Fruit fly (Drosophila melanogaster) whole organism, embryonic: ENCODE data around the gene UbcE2M.

Source experiments
- Bdp1 ChIP-seq: fragments of 200-800 bp; sonication (Bioruptor generic); optimal IDR thresholded peaks from 3 replicates; lab custom pipeline; 2016; ENCODE audit warnings: missing biosample characterization, missing genetic modification characterization
- Bgb ChIP-seq: fragments of 200-800 bp; sonication (Bioruptor generic); IDR thresholded peaks from 2 replicates; pipeline ENCODE4 v1.3.6; 2022; ENCODE audit warnings: missing biosample characterization, missing genetic modification characterization; ENCODE audit not compliant: partially characterized antibody
- CG10274 ChIP-seq: fragments of 200-800 bp; sonication (Bioruptor generic); optimal IDR thresholded peaks from 3 replicates; lab custom pipeline; 2017; ENCODE audit warnings: missing biosample characterization, mild to moderate bottlenecking, missing genetic modification characterization
- CG11085 ChIP-seq: fragments of 200-800 bp; sonication (Bioruptor generic); IDR thresholded peaks from 2 replicates; pipeline ENCODE4 v1.3.6; 2022; ENCODE audit warnings: missing biosample characterization, missing genetic modification characterization
- CG11398 ChIP-seq: fragments of 200-800 bp; sonication (Bioruptor generic); optimal IDR thresholded peaks from 2 replicates; lab custom pipeline; 2016; ENCODE audit warnings: missing biosample characterization, missing genetic modification characterization
- CG15011 ChIP-seq: fragments of 200-800 bp; sonication (Bioruptor generic); optimal IDR thresholded peaks from 3 replicates; lab custom pipeline; 2018; ENCODE audit warnings: missing biosample characterization, mild to moderate bottlenecking, missing genetic modification characterization
- CG15514 ChIP-seq: fragments of 200-800 bp; sonication (Bioruptor generic); optimal IDR thresholded peaks from 3 replicates; lab custom pipeline; 2017; ENCODE audit warnings: missing biosample characterization, missing genetic modification characterization, mild to moderate bottlenecking, moderate library complexity, missing genetic modification reagents
- CG1602 ChIP-seq: fragments of 200-800 bp; sonication (Bioruptor generic); optimal IDR thresholded peaks from 3 replicates; lab custom pipeline; 2016; ENCODE audit warnings: missing biosample characterization, missing genetic modification characterization
- CG1603 ChIP-seq: fragments of 200-800 bp; sonication (Bioruptor generic); optimal IDR thresholded peaks from 2 replicates; lab custom pipeline; 2019; ENCODE audit warnings: missing biosample characterization, mild to moderate bottlenecking, missing genetic modification characterization, moderate library complexity
- CG16815 ChIP-seq: fragments of 200-800 bp; sonication (Bioruptor generic); optimal IDR thresholded peaks from 3 replicates; lab custom pipeline; 2017; ENCODE audit warnings: missing biosample characterization, mild to moderate bottlenecking, missing genetic modification characterization
- CG3847 ChIP-seq: fragments of 200-800 bp; sonication (Bioruptor generic); IDR thresholded peaks from 2 replicates; pipeline ENCODE4 v1.3.6; 2022; ENCODE audit warnings: missing biosample characterization, missing genetic modification characterization
- CG3995 ChIP-seq: fragments of 200-800 bp; sonication (Bioruptor generic); optimal IDR thresholded peaks from 3 replicates; lab custom pipeline; 2016; ENCODE audit warnings: missing biosample characterization, missing genetic modification characterization
- CG4854 ChIP-seq: fragments of 200-800 bp; sonication (Bioruptor generic); optimal IDR thresholded peaks from 2 replicates; lab custom pipeline; 2016; ENCODE audit warnings: missing biosample characterization, missing genetic modification characterization, inconsistent platforms
- CG7372 ChIP-seq: fragments of 200-800 bp; sonication (Bioruptor generic); IDR thresholded peaks from 2 replicates; pipeline ENCODE4 v1.3.6; 2022; ENCODE audit warnings: missing biosample characterization, missing genetic modification characterization
- CG8924 ChIP-seq: fragments of 200-800 bp; optimal IDR thresholded peaks from 3 replicates; lab custom pipeline; 2019; ENCODE audit warnings: missing biosample characterization, mild to moderate bottlenecking, missing genetic modification characterization, moderate library complexity
- CG9876 ChIP-seq: fragments of 200-800 bp; sonication (Bioruptor generic); optimal IDR thresholded peaks from 2 replicates; lab custom pipeline; 2016; ENCODE audit warnings: missing biosample characterization, missing genetic modification characterization
- D19B ChIP-seq: fragments of 200-800 bp; sonication (Bioruptor generic); optimal IDR thresholded peaks from 2 replicates; lab custom pipeline; 2017; ENCODE audit warnings: missing biosample characterization, mild to moderate bottlenecking, missing genetic modification characterization
- Dfd ChIP-seq, 2 experiments: fragments of >200 bp; optimal IDR thresholded peaks; 2 replicates each; lab custom pipeline; 2017; ENCODE audit warnings: missing biosample characterization in 2 of 2, missing genetic modification characterization in 2 of 2
- Ets97D ChIP-seq: fragments of 200-800 bp; sonication (Bioruptor generic); optimal IDR thresholded peaks from 3 replicates; lab custom pipeline; 2016; ENCODE audit warnings: missing biosample characterization, missing genetic modification characterization
- Fer1 ChIP-seq: fragments of 200-800 bp; sonication (Bioruptor generic); optimal IDR thresholded peaks from 2 replicates; lab custom pipeline; 2017; ENCODE audit warnings: missing biosample characterization, mild to moderate bottlenecking, missing genetic modification characterization
- Hmr ChIP-seq: fragments of 200-800 bp; sonication (Bioruptor generic); optimal IDR thresholded peaks from 3 replicates; lab custom pipeline; 2017; ENCODE audit warnings: mild to moderate bottlenecking, missing biosample characterization, missing genetic modification reagents, missing genetic modification characterization
- Kr ChIP-seq: fragments of 200-800 bp; sonication (Bioruptor generic); optimal IDR thresholded peaks from 2 replicates; lab custom pipeline; 2017; ENCODE audit warnings: missing biosample characterization, mild to moderate bottlenecking, missing genetic modification characterization
- Neu2 ChIP-seq: fragments of 200-800 bp; sonication (Bioruptor generic); optimal IDR thresholded peaks from 3 replicates; lab custom pipeline; 2016; ENCODE audit warnings: missing biosample characterization, missing genetic modification characterization, borderline replicate concordance
- Vsx1 ChIP-seq: fragments of 200-800 bp; sonication (Bioruptor generic); optimal IDR thresholded peaks from 2 replicates; lab custom pipeline; 2017; ENCODE audit warnings: missing biosample characterization, mild to moderate bottlenecking, missing genetic modification characterization, missing genetic modification reagents
- ato ChIP-seq: fragments of 200-800 bp; sonication (Bioruptor generic); IDR thresholded peaks from 2 replicates; pipeline ENCODE4 v1.3.6; 2022; ENCODE audit warnings: missing biosample characterization, missing genetic modification characterization; ENCODE audit not compliant: partially characterized antibody
- bsh ChIP-seq, 2 experiments: fragments of 200-800 bp; sonication (Bioruptor generic); optimal IDR thresholded peaks; 2 replicates each; lab custom pipeline; 2017 to 2018; ENCODE audit warnings: mild to moderate bottlenecking in 2 of 2, missing biosample characterization in 2 of 2, missing genetic modification characterization in 2 of 2, moderate library complexity in 1 of 2
- chinmo ChIP-seq: fragments of 200-800 bp; sonication (Bioruptor generic); IDR thresholded peaks from 4 replicates; pipeline ENCODE4 v1.3.6; 2022; ENCODE audit warnings: missing biosample characterization, missing genetic modification characterization; ENCODE audit not compliant: partially characterized antibody
- chn ChIP-seq: fragments of 200-800 bp; sonication (Bioruptor generic); optimal IDR thresholded peaks from 2 replicates; lab custom pipeline; 2016; ENCODE audit warnings: missing biosample characterization, missing genetic modification characterization
- da ChIP-seq: fragments of 200-800 bp; sonication (Bioruptor generic); optimal IDR thresholded peaks from 2 replicates; lab custom pipeline; 2016; ENCODE audit warnings: missing biosample characterization, missing genetic modification characterization
- dan ChIP-seq: fragments of 200-800 bp; sonication (Bioruptor generic); IDR thresholded peaks from 2 replicates; pipeline ENCODE4 v1.3.6; 2022; ENCODE audit warnings: missing biosample characterization, missing genetic modification characterization
- disco-r ChIP-seq: fragments of 200-800 bp; sonication (Bioruptor generic); optimal IDR thresholded peaks from 2 replicates; lab custom pipeline; 2016; ENCODE audit warnings: missing biosample characterization, missing genetic modification characterization
- eyg ChIP-seq: fragments of 200-800 bp; sonication (Bioruptor generic); optimal IDR thresholded peaks from 3 replicates; lab custom pipeline; 2016; ENCODE audit warnings: missing biosample characterization, missing genetic modification characterization
- gcm2 ChIP-seq: fragments of 200-800 bp; sonication (Bioruptor generic); optimal IDR thresholded peaks from 2 replicates; lab custom pipeline; 2016; ENCODE audit warnings: missing biosample characterization, missing genetic modification characterization
- gro ChIP-seq: fragments of 200-800 bp; sonication (Bioruptor generic); optimal IDR thresholded peaks from 2 replicates; lab custom pipeline; 2016; ENCODE audit warnings: missing biosample characterization, missing genetic modification characterization
- kni ChIP-seq: fragments of 200-800 bp; sonication (Bioruptor generic); optimal IDR thresholded peaks from 3 replicates; lab custom pipeline; 2017; ENCODE audit warnings: mild to moderate bottlenecking, missing biosample characterization, missing genetic modification reagents, missing genetic modification characterization
- mld ChIP-seq: fragments of 200-800 bp; sonication (Bioruptor generic); IDR thresholded peaks from 3 replicates; pipeline ENCODE4 v1.3.6; 2022; ENCODE audit warnings: missing biosample characterization, missing genetic modification characterization; ENCODE audit not compliant: partially characterized antibody
- nau ChIP-seq: fragments of 200-800 bp; sonication (Bioruptor generic); optimal IDR thresholded peaks from 3 replicates; lab custom pipeline; 2017; ENCODE audit warnings: missing biosample characterization, mild to moderate bottlenecking, missing genetic modification characterization, missing genetic modification reagents
- nerfin-2 ChIP-seq: fragments of 200-800 bp; sonication (Bioruptor generic); IDR thresholded peaks from 2 replicates; pipeline ENCODE4 v1.3.6; 2022; ENCODE audit warnings: missing biosample characterization, missing genetic modification characterization; ENCODE audit not compliant: partially characterized antibody
- pan ChIP-seq, 4 experiments: fragments of >200 bp in 3 of 4; fragments of 200-800 bp in 1 of 4; sonication (Bioruptor generic) in 1 of 4; optimal IDR thresholded peaks in 3 of 4; IDR thresholded peaks in 1 of 4; 2 replicates each; pipeline versions ENCODE4 v1.3.6 to Lab custom; 2017 to 2022; ENCODE audit warnings: missing biosample characterization in 2 of 4, missing genetic modification characterization in 2 of 4, mixed read lengths in 1 of 4
- pros ChIP-seq: fragments of 200-800 bp; sonication (Bioruptor generic); optimal IDR thresholded peaks from 3 replicates; lab custom pipeline; 2019; ENCODE audit warnings: missing biosample characterization, mild to moderate bottlenecking, missing genetic modification characterization, moderate library complexity
- repo ChIP-seq: fragments of 200-800 bp; sonication (Bioruptor generic); optimal IDR thresholded peaks from 2 replicates; lab custom pipeline; 2016; ENCODE audit warnings: missing biosample characterization, missing genetic modification characterization
- salm ChIP-seq: fragments of 200-800 bp; sonication (Bioruptor generic); optimal IDR thresholded peaks from 2 replicates; lab custom pipeline; 2018; ENCODE audit warnings: missing biosample characterization, mild to moderate bottlenecking, missing genetic modification characterization
- slbo ChIP-seq: fragments of 200-800 bp; sonication (Bioruptor generic); IDR thresholded peaks from 2 replicates; pipeline ENCODE4 v1.3.6; 2022; ENCODE audit warnings: missing biosample characterization, missing genetic modification characterization
- tio ChIP-seq: fragments of 200-800 bp; sonication (Bioruptor generic); optimal IDR thresholded peaks from 2 replicates; lab custom pipeline; 2017; ENCODE audit warnings: missing biosample characterization, missing genetic modification characterization, inconsistent platforms
- tx ChIP-seq: fragments of 200-800 bp; sonication (Bioruptor generic); optimal IDR thresholded peaks from 2 replicates; lab custom pipeline; 2016; ENCODE audit warnings: missing biosample characterization, missing genetic modification characterization
- unc-4 ChIP-seq: fragments of 200-800 bp; sonication (Bioruptor generic); IDR thresholded peaks from 2 replicates; pipeline ENCODE4 v1.3.6; 2022; ENCODE audit warnings: missing biosample characterization, missing genetic modification characterization; ENCODE audit not compliant: partially characterized antibody
- yki ChIP-seq: fragments of >200 bp; optimal IDR thresholded peaks from 3 replicates; lab custom pipeline; 2018
- z ChIP-seq: fragments of 200-800 bp; sonication (Bioruptor generic); IDR thresholded peaks from 3 replicates; pipeline ENCODE4 v1.3.6; 2022; ENCODE audit warnings: missing biosample characterization, missing genetic modification characterization
- zen ChIP-seq: fragments of 200-800 bp; sonication (Bioruptor generic); optimal IDR thresholded peaks from 3 replicates; lab custom pipeline; 2018; ENCODE audit warnings: missing biosample characterization, mild to moderate bottlenecking, missing genetic modification characterization, moderate library complexity
- zen2 ChIP-seq: fragments of 200-800 bp; sonication (Bioruptor generic); IDR thresholded peaks from 3 replicates; pipeline ENCODE4 v1.3.6; 2022; ENCODE audit warnings: missing biosample characterization, missing genetic modification characterization; ENCODE audit not compliant: partially characterized antibody

UbcE2M gene

dm6 chr3L:8175818-8176217 lies 22.0 kb downstream of the UbcE2M start, which contains the start of gene RecQ4 (continued):
- TF ChIP-seq mld (GFP tag; lab: Robert Waterston, UW): no peak
- TF ChIP-seq zen2: no peak
- TF ChIP-seq nerfin-2 (GFP tag; lab: Robert Waterston, UW): no peak
- no peak for TF ChIP-seq disco-r (GFP tag; lab: Kevin White, UChicago)
- no peak for TF ChIP-seq D19B
- no peak for TF ChIP-seq pros
- no peak for TF ChIP-seq salm (tag; lab: Kevin White, UChicago)
- TF ChIP-seq Bdp1 (GFP tag; lab: Kevin White, UChicago): no peak
- no peak for TF ChIP-seq dan (GFP tag; lab: Robert Waterston, UW)
- TF ChIP-seq Ets97D (GFP tag; lab: Kevin White, UChicago): peak; percentile 70
- no peak for TF ChIP-seq Fer1 (GFP tag; lab: Kevin White, UChicago)
- no peak for TF ChIP-seq z (GFP tag; lab: Robert Waterston, UW)
- no peak for TF ChIP-seq yki (lab: Kevin White, UChicago)
- no peak for TF ChIP-seq Neu2
- TF ChIP-seq unc-4 (GFP tag; lab: Robert Waterston, UW): 0 out of 2 replicates have a peak, but pooled peaks have one; percentile 29
- TF ChIP-seq CG3847: peak; percentile 87
- peak; percentile 62 for TF ChIP-seq CG15514 (GFP tag; lab: Kevin White, UChicago)
- TF ChIP-seq pan (optimal IDR thresholded peaks at IDR 0.05; lab: Kevin White, UChicago): no peak
- no peak for TF ChIP-seq pan (GFP tag; optimal IDR thresholded peaks at IDR 0.05 in 1 of 2, IDR thresholded peaks at IDR 0.05 in 1 of 2)
- no peak for TF ChIP-seq CG15011
- TF ChIP-seq ato: no peak
- TF ChIP-seq CG1602: no peak
- TF ChIP-seq kni (GFP tag; lab: Kevin White, UChicago): no peak
- no peak for TF ChIP-seq CG7372 (GFP tag; lab: Robert Waterston, UW)
- no peak for TF ChIP-seq Vsx1 (GFP tag; lab: Kevin White, UChicago)
- no peak for TF ChIP-seq Hmr
- TF ChIP-seq da (GFP tag; lab: Kevin White, UChicago): no peak
- no peak for TF ChIP-seq repo (GFP tag; lab: Kevin White, UChicago)
- TF ChIP-seq CG8924 (tag; lab: Kevin White, UChicago): no peak
- no peak for TF ChIP-seq CG11085 (GFP tag; lab: Robert Waterston, UW)
- no peak for TF ChIP-seq zen (tag; lab: Kevin White, UChicago)
- no peak for TF ChIP-seq CG11398 (GFP tag; lab: Kevin White, UChicago)
- no peak for TF ChIP-seq gro
- TF ChIP-seq Dfd (GFP tag; optimal IDR thresholded peaks at IDR 0.05; lab: Kevin White, UChicago): no peak
- TF ChIP-seq chn (GFP tag; lab: Kevin White, UChicago): no peak
- TF ChIP-seq nau (GFP tag; lab: Kevin White, UChicago): no peak
- TF ChIP-seq slbo: no peak
- no peak for TF ChIP-seq gcm2 (GFP tag; lab: Kevin White, UChicago)
- no peak for TF ChIP-seq CG10274 (GFP tag; lab: Kevin White, UChicago)
- no peak for TF ChIP-seq CG9876
- TF ChIP-seq Kr (GFP tag; lab: Kevin White, UChicago): no peak
- no peak for TF ChIP-seq tio (GFP tag; lab: Kevin White, UChicago)
- TF ChIP-seq CG4854 (GFP tag; lab: Kevin White, UChicago): no peak
- TF ChIP-seq bsh (GFP tag; optimal IDR thresholded peaks at IDR 0.05; lab: Kevin White, UChicago): no peak
- TF ChIP-seq chinmo (GFP tag; lab: Robert Waterston, UW): 0 out of 4 replicates have a peak, but pooled peaks have one; percentile 37
- no peak for TF ChIP-seq eyg (GFP tag; lab: Kevin White, UChicago)
- TF ChIP-seq tx (GFP tag; lab: Kevin White, UChicago): no peak
- no peak for TF ChIP-seq CG16815 (GFP tag; lab: Kevin White, UChicago)
- TF ChIP-seq CG1603 (tag; lab: Kevin White, UChicago): no peak
- peak; percentile 39; the same call in 1 of the 2 replicates for TF ChIP-seq Bgb (GFP tag; lab: Robert Waterston, UW)
- no peak for TF ChIP-seq CG3995 (GFP tag; lab: Kevin White, UChicago)
